Fruit fly (Drosophila melanogaster) whole organism, embryonic: Measurements from ENCODE around the gene Dhc93AB.

Source experiments
- CG11560 ChIP-seq: fragments of 200-800 bp; sonication (Bioruptor generic); IDR thresholded peaks from 3 replicates; pipeline ENCODE4 v1.3.6; 2022; ENCODE audit warnings: missing biosample characterization, missing genetic modification characterization
- CG9215 ChIP-seq: fragments of 200-800 bp; sonication (Bioruptor generic); IDR thresholded peaks from 2 replicates; pipeline ENCODE4 v1.3.6; 2022; ENCODE audit warnings: missing biosample characterization, missing genetic modification characterization
- Dek ChIP-seq: fragments of 200-800 bp; sonication (Bioruptor generic); optimal IDR thresholded peaks from 3 replicates; lab custom pipeline; 2019; ENCODE audit warnings: missing biosample characterization, mild to moderate bottlenecking, missing genetic modification characterization, moderate library complexity
- Dip3 ChIP-seq: fragments of 200-800 bp; sonication (Bioruptor generic); optimal IDR thresholded peaks from 3 replicates; lab custom pipeline; 2016; ENCODE audit warnings: missing biosample characterization, missing genetic modification characterization
- danr ChIP-seq: fragments of 200-800 bp; sonication (Bioruptor generic); IDR thresholded peaks from 2 replicates; pipeline ENCODE4 v1.3.6; 2022; ENCODE audit warnings: missing biosample characterization, missing genetic modification characterization
- gt ChIP-seq: fragments of 200-800 bp; sonication (Bioruptor generic); IDR thresholded peaks from 2 replicates; pipeline ENCODE4 v1.3.6; 2022; ENCODE audit warnings: missing biosample characterization, missing genetic modification characterization
- pb ChIP-seq: fragments of 200-800 bp; sonication (Bioruptor generic); optimal IDR thresholded peaks from 3 replicates; lab custom pipeline; 2016; ENCODE audit warnings: missing biosample characterization, missing genetic modification characterization
- psq ChIP-seq: fragments of 200-800 bp; sonication (Bioruptor generic); optimal IDR thresholded peaks from 2 replicates; lab custom pipeline; 2017; ENCODE audit warnings: missing biosample characterization, missing genetic modification characterization
- rib ChIP-seq: fragments of 200-800 bp; sonication (Bioruptor generic); IDR thresholded peaks from 2 replicates; pipeline ENCODE4 v1.3.6; 2022; ENCODE audit warnings: missing biosample characterization, missing genetic modification characterization

DNA sequence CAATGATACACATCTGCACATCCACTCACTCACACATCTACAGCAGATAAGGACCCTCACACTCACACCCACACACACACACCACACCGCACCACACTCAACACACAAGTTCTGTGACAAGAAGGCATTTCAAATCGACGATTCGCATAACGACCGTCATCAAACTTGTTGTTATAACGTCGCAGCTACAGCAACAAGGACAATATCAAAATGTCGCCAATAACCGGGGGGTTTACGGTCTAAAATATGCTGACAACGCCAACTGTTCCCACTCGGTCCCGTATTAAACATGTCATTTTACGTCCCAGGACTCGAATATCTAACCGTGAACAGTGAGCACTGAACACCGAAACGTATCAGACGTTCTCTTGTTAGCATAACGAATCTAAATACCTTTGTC is 57.4 kb downstream of the Dhc93AB start:
- no peak for TF ChIP-seq CG9215
- TF ChIP-seq pb (GFP tag; lab: Kevin White, UChicago), result no peak
- no peak for TF ChIP-seq gt (GFP tag; lab: Robert Waterston, UW)
- no peak for TF ChIP-seq rib (GFP tag; lab: Robert Waterston, UW)
- TF ChIP-seq CG11560, result no peak
- TF ChIP-seq danr (GFP tag; lab: Robert Waterston, UW), result no peak
- no peak for TF ChIP-seq psq (GFP tag; lab: Kevin White, UChicago)
- TF ChIP-seq Dek (tag; lab: Kevin White, UChicago), result no peak
- no peak for TF ChIP-seq Dip3 (GFP tag; lab: Kevin White, UChicago)
